Fruit fly (Drosophila melanogaster): ENCODE results near the gene unc-13-4A.

- TF ChIP-seq Myc (optimal IDR thresholded peaks at IDR 0.05) (no peak), h (optimal IDR thresholded peaks at IDR 0.05) (no peak), Sin3A (optimal IDR thresholded peaks at IDR 0.05) (no peak)
Observed at dm6 chr3L:7319768-7320167, 7.1 kb upstream of the unc-13-4A start, which contains the start of gene CG8607.
